Worm (Caenorhabditis elegans): ENCODE measurements around the gene fat-2.
A peak's percentile ranks its signal among the peaks of the same experiment; 100 is the strongest.

ce11 chrIV:13370235-13370739 is 46.6 kb downstream of the fat-2 start, which contains the start of the genes rla-2, popl-7 and Y62E10A.24:
- no peak for TF ChIP-seq fkh-10 (GFP tag; optimal IDR thresholded peaks at IDR 0.05)
- TF ChIP-seq lsy-2 (tag; optimal IDR thresholded peaks at IDR 0.05) = peak; percentile 52 to 91
- no peak for TF ChIP-seq ceh-88 (GFP tag; IDR thresholded peaks at IDR 0.05)
- TF ChIP-seq lin-35 (GFP tag; optimal IDR thresholded peaks at IDR 0.05) = peak; percentile 40 to 71
- TF ChIP-seq nhr-237 (tag; optimal IDR thresholded peaks at IDR 0.05) = no peak
- TF ChIP-seq lin-39 (tag; optimal IDR thresholded peaks at IDR 0.05) = no peak
- TF ChIP-seq irx-1 (tag; optimal IDR thresholded peaks at IDR 0.05) = no peak
